Worm (Caenorhabditis elegans): Measurements from ENCODE around the gene bath-39.

bath-39 gene

ce11 chrV:13457858-13458257 lies 1.4 kb upstream of the bath-39 start, which contains the start of gene F25H9.2:
Gene F25H9.2 (plus strand): TSS chrV:13458083.
- no peak for TF ChIP-seq tbx-11 (GFP tag; IDR thresholded peaks at IDR 0.05)
- TF ChIP-seq F13C5.2 (tag; optimal IDR thresholded peaks at IDR 0.05), result no peak
- TF ChIP-seq flt-1 (GFP tag; IDR thresholded peaks at IDR 0.05), result no peak
- TF ChIP-seq B0310.2 (tag; optimal IDR thresholded peaks at IDR 0.05), result no peak
- TF ChIP-seq hnd-1 (tag; optimal IDR thresholded peaks at IDR 0.05), result no peak

DNA sequence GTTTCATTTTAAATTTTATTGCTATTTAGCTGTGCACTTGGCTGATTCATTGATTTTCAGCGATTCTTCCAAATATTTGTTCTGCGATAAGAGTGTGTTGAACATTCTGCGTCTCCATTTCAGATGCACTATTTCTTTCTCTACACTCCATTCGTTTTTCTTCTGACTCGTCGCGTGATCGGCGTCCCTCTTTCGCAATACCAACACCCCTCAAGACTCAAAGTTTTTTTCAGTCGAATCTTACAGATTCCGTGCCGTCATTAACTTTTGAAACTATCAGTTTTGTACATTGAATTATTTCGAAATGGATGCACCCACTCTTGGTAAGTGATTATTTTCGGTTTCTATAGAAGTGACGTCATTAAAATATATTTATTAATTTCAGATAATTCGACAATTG lies 3.7 kb downstream of the bath-39 start, which contains the start of gene frm-10:
frm-10 (plus strand) TSS at position 234 of the 400 bp plus-strand sequence.
- no peak for TF ChIP-seq hmbx-1 (tag; optimal IDR thresholded peaks at IDR 0.05)
- no peak for TF ChIP-seq flt-1 (GFP tag; IDR thresholded peaks at IDR 0.05)
- no peak for TF ChIP-seq F13C5.2 (tag; optimal IDR thresholded peaks at IDR 0.05)
- TF ChIP-seq aly-1 (tag; optimal IDR thresholded peaks at IDR 0.05), result no peak
- no peak for TF ChIP-seq hmg-4 (GFP tag; optimal IDR thresholded peaks at IDR 0.05)
- TF ChIP-seq scrt-1 (GFP tag; IDR thresholded peaks at IDR 0.05), result no peak
- TF ChIP-seq tbx-11 (GFP tag; IDR thresholded peaks at IDR 0.05), result no peak
- TF ChIP-seq ceh-36 (tag; optimal IDR thresholded peaks at IDR 0.05), result no peak
- no peak for TF ChIP-seq B0310.2 (tag; optimal IDR thresholded peaks at IDR 0.05)
- TF ChIP-seq tra-4 (tag; optimal IDR thresholded peaks at IDR 0.05), result no peak
- no peak for TF ChIP-seq ets-7 (tag; optimal IDR thresholded peaks at IDR 0.05)
- TF ChIP-seq ama-1 (optimal IDR thresholded peaks at IDR 0.05), result no peak
- no peak for TF ChIP-seq ceh-13 (GFP tag; optimal IDR thresholded peaks at IDR 0.05)
- TF ChIP-seq hnd-1 (tag; optimal IDR thresholded peaks at IDR 0.05), result no peak

DNA sequence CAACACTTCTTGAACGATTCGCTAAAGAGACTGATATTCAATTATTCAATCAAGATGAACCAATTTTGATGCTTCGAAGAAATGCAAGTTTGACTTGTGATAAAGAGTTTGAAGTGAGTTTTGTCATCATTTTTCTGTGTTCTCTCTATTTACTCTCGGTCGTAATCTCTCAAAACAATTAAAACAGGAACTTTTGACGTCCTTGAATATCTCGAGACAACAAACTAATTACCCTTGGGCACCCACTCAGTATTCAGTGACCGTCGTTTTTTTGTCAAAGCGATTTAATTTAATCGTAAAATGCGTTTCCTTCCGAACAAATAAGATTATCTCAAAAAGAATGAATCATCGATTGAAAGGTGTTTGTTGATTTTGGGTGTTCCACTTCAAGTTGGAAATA lies 4.9 kb downstream of the bath-39 start:
- TF ChIP-seq tbx-11 (GFP tag; IDR thresholded peaks at IDR 0.05) (no peak), hnd-1 (tag; optimal IDR thresholded peaks at IDR 0.05) (no peak), flt-1 (GFP tag; IDR thresholded peaks at IDR 0.05) (no peak), scrt-1 (GFP tag; IDR thresholded peaks at IDR 0.05) (no peak), ama-1 (optimal IDR thresholded peaks at IDR 0.05) (no peak), hmg-4 (GFP tag; optimal IDR thresholded peaks at IDR 0.05) (no peak), tbx-37 (GFP tag; conservative IDR thresholded peaks at IDR 0.05) (no peak), ceh-36 (tag; optimal IDR thresholded peaks at IDR 0.05) (no peak), ets-7 (tag; optimal IDR thresholded peaks at IDR 0.05) (no peak), ceh-13 (GFP tag; optimal IDR thresholded peaks at IDR 0.05) (no peak), pes-1 (GFP tag; IDR thresholded peaks at IDR 0.05) (no peak), aly-1 (tag; optimal IDR thresholded peaks at IDR 0.05) (no peak), tra-4 (tag; optimal IDR thresholded peaks at IDR 0.05) (no peak), F13C5.2 (tag; optimal IDR thresholded peaks at IDR 0.05) (no peak), sea-1 (GFP tag; conservative IDR thresholded peaks at IDR 0.05) (no peak), hmbx-1 (tag; optimal IDR thresholded peaks at IDR 0.05) (no peak), B0310.2 (tag; optimal IDR thresholded peaks at IDR 0.05) (no peak)

- TF ChIP-seq hnd-1 (tag; optimal IDR thresholded peaks at IDR 0.05) (peak; percentile 7), hmbx-1 (tag; optimal IDR thresholded peaks at IDR 0.05) (no peak), tbx-37 (GFP tag; conservative IDR thresholded peaks at IDR 0.05) (peak; percentile 89), tra-4 (tag; optimal IDR thresholded peaks at IDR 0.05) (no peak), ets-7 (tag; optimal IDR thresholded peaks at IDR 0.05) (peak; percentile 37), pes-1 (GFP tag; IDR thresholded peaks at IDR 0.05) (peak; percentile 72), B0310.2 (tag; optimal IDR thresholded peaks at IDR 0.05) (no peak), tbx-11 (GFP tag; IDR thresholded peaks at IDR 0.05) (0 out of 2 replicates have a peak, but pooled peaks have one; percentile 17), sea-1 (GFP tag; conservative IDR thresholded peaks at IDR 0.05) (no peak), ama-1 (optimal IDR thresholded peaks at IDR 0.05) (no peak), F13C5.2 (tag; optimal IDR thresholded peaks at IDR 0.05) (peak; percentile 64), flt-1 (GFP tag; IDR thresholded peaks at IDR 0.05) (peak; percentile 58), scrt-1 (GFP tag; IDR thresholded peaks at IDR 0.05) (0 out of 2 replicates have a peak, but pooled peaks have one; percentile 32)
Measured at ce11 chrV:13468190-13468765, 9.0 kb downstream of the bath-39 start, which contains the start of the genes F25H9.6 and F25H9.7. Gene F25H9.6 (minus strand): TSS chrV:13468361. Gene F25H9.7 (plus strand): TSS chrV:13468376.

DNA sequence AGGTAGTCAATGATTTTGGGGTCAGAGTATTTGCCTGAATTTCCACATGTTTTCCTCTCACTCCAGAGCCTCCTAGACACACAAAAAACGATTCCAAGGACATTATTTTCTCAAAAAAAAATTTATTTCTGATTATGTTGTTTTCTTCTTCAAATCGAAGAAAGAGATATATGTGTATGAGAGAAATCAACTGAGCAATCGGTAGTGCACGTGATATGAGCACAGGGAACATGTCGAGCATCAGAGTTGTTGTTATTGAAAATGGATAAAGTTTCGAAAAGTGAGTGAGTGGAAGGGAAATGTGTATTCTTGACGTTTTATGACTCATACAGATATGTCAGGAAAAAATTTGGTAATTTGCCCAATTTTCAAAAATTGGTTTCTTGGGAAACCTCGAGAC lies 12.8 kb downstream of the bath-39 start:
- TF ChIP-seq ets-7 (tag; optimal IDR thresholded peaks at IDR 0.05), result no peak
- TF ChIP-seq ceh-36 (tag; optimal IDR thresholded peaks at IDR 0.05), result no peak
- TF ChIP-seq aly-1 (tag; optimal IDR thresholded peaks at IDR 0.05), result no peak
- no peak for TF ChIP-seq ama-1 (optimal IDR thresholded peaks at IDR 0.05)
- TF ChIP-seq scrt-1 (GFP tag; IDR thresholded peaks at IDR 0.05), result no peak
- TF ChIP-seq flt-1 (GFP tag; IDR thresholded peaks at IDR 0.05), result no peak
- no peak for TF ChIP-seq F13C5.2 (tag; optimal IDR thresholded peaks at IDR 0.05)

ce11 chrV:13473467-13473866 lies 14.2 kb downstream of the bath-39 start, which contains the start of gene T10G3.1:
Gene T10G3.1 (minus strand): TSS chrV:13473679.
- TF ChIP-seq ama-1 (optimal IDR thresholded peaks at IDR 0.05) (no peak), flt-1 (GFP tag; IDR thresholded peaks at IDR 0.05) (no peak), ceh-36 (tag; optimal IDR thresholded peaks at IDR 0.05) (no peak), ceh-13 (GFP tag; optimal IDR thresholded peaks at IDR 0.05) (no peak), aly-1 (tag; optimal IDR thresholded peaks at IDR 0.05) (no peak), scrt-1 (GFP tag; IDR thresholded peaks at IDR 0.05) (no peak), hmbx-1 (tag; optimal IDR thresholded peaks at IDR 0.05) (no peak), pes-1 (GFP tag; IDR thresholded peaks at IDR 0.05) (no peak), sea-1 (GFP tag; conservative IDR thresholded peaks at IDR 0.05) (no peak), ets-7 (tag; optimal IDR thresholded peaks at IDR 0.05) (no peak)

DNA sequence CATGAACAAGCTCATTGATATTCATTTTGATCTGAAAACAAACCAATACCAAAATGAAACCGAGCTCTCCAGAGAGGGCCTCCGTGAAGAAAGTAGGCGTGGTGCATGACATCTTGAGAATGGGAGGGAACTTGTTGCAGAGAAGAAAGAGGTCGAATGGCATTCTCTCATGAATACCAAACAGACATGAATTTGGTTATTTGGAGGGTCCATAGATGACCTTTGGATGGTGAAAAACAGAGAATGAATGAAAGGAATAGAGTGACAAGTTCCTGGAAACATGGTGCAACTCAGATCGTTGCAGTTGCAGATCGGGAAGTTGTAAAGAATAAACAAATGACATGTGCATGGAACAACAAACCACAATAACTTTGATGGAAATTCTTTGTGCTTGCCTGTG lies 17.1 kb downstream of the bath-39 start, which contains the start of gene T10G3.8:
T10G3.8 (minus strand) TSS at position 101 of the 400 bp plus-strand sequence.
- no peak for TF ChIP-seq flt-1 (GFP tag; IDR thresholded peaks at IDR 0.05)
- TF ChIP-seq ceh-13 (GFP tag; optimal IDR thresholded peaks at IDR 0.05), result no peak
- TF ChIP-seq pes-1 (GFP tag; IDR thresholded peaks at IDR 0.05), result no peak
- no peak for TF ChIP-seq scrt-1 (GFP tag; IDR thresholded peaks at IDR 0.05)

DNA sequence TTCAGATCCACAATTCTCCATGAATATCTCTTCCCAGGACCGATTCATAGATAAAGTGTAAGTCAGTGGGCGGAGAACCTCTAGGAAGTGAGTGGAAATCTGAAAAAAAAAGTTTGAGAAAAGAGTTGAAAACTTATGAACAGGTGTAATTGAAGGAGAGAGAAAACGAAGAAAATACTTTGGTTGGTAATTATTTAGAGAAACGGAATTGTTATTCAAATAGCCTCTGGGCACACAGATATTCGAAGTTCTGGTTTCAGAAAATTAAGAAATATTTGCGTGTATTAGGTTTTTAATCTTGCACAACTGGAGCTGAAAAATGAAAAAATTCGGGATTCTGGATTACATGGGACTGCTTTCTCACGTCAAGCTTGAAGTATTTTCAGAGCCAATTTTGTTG lies 20.5 kb downstream of the bath-39 start, which contains the start of gene T10G3.2:
T10G3.2 (minus strand) TSS at position 101 of the 400 bp plus-strand sequence.
- TF ChIP-seq flt-1 (GFP tag; IDR thresholded peaks at IDR 0.05) (no peak), B0310.2 (tag; optimal IDR thresholded peaks at IDR 0.05) (no peak), F13C5.2 (tag; optimal IDR thresholded peaks at IDR 0.05) (no peak)

All from whole organism, early embryonic.